Fruit fly (Drosophila melanogaster) whole organism, larva: ENCODE measurements around the gene CG4956.

ENCODE experiments used
- noc ChIP-seq: fragments of 200-800 bp; sonication (Bioruptor generic); optimal IDR thresholded peaks from 3 replicates; lab custom pipeline; 2019; ENCODE audit warnings: missing biosample characterization, mild to moderate bottlenecking, missing genetic modification characterization, moderate library complexity

CG4956 gene

DNA sequence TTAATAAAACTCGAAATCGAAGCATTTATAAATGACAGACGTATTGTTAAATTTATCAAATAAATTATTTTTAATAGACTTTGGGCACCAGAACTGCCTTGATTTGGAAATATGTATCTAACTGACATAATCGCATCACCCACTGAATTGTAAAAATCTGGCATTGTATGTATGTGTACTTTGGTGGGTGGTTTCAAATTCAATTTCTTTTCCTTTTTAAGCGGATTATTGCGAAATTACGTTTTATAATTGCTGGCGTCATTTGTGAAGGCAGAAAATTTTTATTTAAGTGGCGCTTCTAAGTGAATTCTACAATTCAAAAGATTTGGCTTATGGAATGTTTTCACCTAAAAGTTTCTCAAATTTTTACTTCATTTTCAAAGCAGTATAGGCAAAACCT lies at the start of gene CG4956:
TSS of gene CG4956 (minus strand) at position 101 of the 400 bp plus-strand sequence.
- TF ChIP-seq noc (tag; lab: Kevin White, UChicago) = no peak

- no peak for TF ChIP-seq noc (tag; lab: Kevin White, UChicago)
Measured at dm6 chr3R:25815179-25815578, 37.1 kb upstream of the CG4956 start, which contains the start of gene CG14354. Gene CG14354 (plus strand): TSS chr3R:25815479.

DNA sequence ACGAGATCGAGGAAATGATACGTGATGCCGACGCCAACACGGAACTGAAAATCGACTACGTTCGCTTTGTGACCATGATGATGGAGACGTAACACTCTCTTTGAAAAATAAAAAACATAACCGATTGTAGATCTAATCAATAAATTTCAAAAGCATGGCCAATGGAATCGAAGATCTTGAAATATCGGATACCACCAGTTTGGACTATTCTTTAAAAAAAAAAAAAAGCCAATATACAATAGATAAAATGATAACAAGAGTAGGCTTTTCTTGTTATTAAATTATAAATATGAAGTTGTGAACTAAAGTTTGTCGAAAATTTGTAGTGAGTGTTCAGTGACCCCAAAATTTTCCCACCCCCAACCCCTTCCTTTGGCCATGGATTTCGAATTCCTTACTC lies 33.5 kb upstream of the CG4956 start, which contains the start of the genes Acam and CG17770:
TSS of gene Acam (plus strand) at position 301 of the 400 bp plus-strand sequence.
TSS of gene CG17770 (plus strand) at position 301 of the 400 bp plus-strand sequence.
- TF ChIP-seq noc (tag; lab: Kevin White, UChicago) = no peak

dm6 chr3R:25810796-25811195 lies 32.7 kb upstream of the CG4956 start, which contains the start of gene CG5024:
Gene CG5024 (plus strand): TSS chr3R:25811096.
- TF ChIP-seq noc (tag; lab: Kevin White, UChicago) = no peak

DNA sequence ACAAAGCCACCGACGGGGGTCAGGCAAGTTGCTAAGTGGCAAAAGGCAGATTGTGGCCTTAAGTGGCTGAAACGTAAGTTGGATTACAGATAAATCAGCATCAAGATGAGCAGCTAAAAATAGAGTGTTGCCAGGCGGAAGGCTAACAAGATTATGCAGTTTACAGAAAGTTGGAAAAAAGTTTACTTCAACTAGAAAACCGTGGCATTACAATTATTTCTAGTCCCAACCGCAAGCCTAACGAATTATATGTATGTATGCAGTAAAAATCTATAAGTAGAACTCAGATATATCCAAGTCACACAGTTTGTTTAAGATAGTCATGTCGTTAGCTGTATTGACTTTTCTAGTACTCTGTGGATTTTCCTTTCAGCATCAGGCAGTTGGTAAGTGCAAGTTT lies 28.0 kb upstream of the CG4956 start, which contains the start of gene BG642167:
TSS of gene BG642167 (plus strand) at position 301 of the 400 bp plus-strand sequence.
- no peak for TF ChIP-seq noc (tag; lab: Kevin White, UChicago)

dm6 chr3R:25791807-25792206 lies 13.7 kb upstream of the CG4956 start:
- no peak for TF ChIP-seq noc (tag; lab: Kevin White, UChicago)

dm6 chr3R:25790371-25790770 lies 12.3 kb upstream of the CG4956 start, which contains the start of gene CG31093:
Gene CG31093 (minus strand): TSS chr3R:25790471.
- no peak for TF ChIP-seq noc (tag; lab: Kevin White, UChicago)

DNA sequence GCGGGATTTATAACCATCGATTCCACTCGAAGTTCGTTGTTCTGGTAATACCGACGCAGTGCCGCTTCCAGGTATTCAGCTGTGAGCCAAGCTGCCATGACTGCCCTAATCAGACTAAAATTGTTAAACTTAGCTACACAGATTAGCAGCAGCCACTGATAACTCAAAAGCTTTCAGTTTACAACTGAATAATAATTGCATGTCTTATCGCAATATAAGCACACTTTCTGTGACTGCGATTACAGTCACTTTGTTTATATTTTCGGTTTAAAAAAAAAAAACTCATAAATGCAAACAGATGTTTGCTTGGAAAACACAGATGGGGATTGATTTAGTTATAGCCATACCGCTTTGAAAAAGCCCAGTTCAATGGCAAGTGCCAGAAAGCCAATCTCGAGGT lies 11.2 kb upstream of the CG4956 start, which contains the start of gene CG31380:
TSS of gene CG31380 (minus strand) at position 101 of the 400 bp plus-strand sequence.
- TF ChIP-seq noc (tag; lab: Kevin White, UChicago) = no peak

DNA sequence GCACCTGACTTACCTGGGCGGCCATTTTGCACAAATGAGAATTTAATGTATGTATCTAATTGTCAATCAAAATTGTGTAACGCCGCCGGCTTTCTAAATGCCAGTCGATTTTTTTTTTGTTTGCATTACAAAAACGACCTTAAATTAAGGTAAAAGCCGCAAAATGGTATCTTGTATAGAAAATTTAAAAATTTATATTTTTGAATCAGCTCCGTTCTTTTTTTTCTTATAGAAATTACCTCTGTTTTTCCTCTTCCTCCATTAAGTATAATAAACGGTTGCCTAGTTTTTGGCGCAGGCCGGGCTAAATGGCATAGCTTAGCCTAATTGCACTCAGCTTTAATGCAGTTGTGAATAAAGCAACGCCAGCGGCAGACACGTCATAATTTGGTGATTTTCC lies 9.1 kb upstream of the CG4956 start, which contains the start of gene CG4960:
TSS of gene CG4960 (minus strand) at position 101 of the 400 bp plus-strand sequence.
- no peak for TF ChIP-seq noc (tag; lab: Kevin White, UChicago)

- no peak for TF ChIP-seq noc (tag; lab: Kevin White, UChicago)
Measured at dm6 chr3R:25782855-25783424, 4.8 kb upstream of the CG4956 start.

dm6 chr3R:25777098-25777497 lies 1.0 kb downstream of the CG4956 start, which contains the start of gene CG17195:
Gene CG17195 (minus strand): TSS chr3R:25777198.
- no peak for TF ChIP-seq noc (tag; lab: Kevin White, UChicago)

dm6 chr3R:25776137-25776536 lies 2.0 kb downstream of the CG4956 start, which contains the start of gene CG17196:
Gene CG17196 (minus strand): TSS chr3R:25776237.
- TF ChIP-seq noc (tag; lab: Kevin White, UChicago) = no peak

DNA sequence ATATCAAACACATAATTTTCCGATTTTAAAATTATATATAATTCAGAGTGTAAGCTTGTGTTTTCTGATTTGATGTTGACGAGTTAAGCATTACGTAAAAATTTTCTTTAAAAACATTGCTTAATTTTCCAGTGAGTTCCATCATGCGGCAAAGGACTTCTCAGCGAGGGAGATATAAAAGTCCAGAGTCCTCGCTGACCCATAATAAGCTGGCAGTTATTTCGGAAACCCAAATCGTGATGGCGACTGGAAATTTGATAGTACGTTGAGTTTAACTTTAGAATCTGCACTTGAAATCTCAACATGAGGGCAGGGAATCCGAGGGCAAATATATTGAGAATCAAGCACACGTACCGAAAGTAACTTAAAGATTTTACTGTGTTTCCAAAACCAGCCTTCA lies 2.8 kb downstream of the CG4956 start, which contains the start of the genes CG17197 and CG17198:
TSS of gene CG17197 (minus strand) at position 101 of the 400 bp plus-strand sequence.
TSS of gene CG17198 (minus strand) at position 101 of the 400 bp plus-strand sequence.
- TF ChIP-seq noc (tag; lab: Kevin White, UChicago) = no peak

dm6 chr3R:25763005-25763404 lies 15.1 kb downstream of the CG4956 start, which contains the start of gene LpR1:
Gene LpR1 (minus strand): TSS chr3R:25763105.
- no peak for TF ChIP-seq noc (tag; lab: Kevin White, UChicago)

dm6 chr3R:25762005-25762764 lies 15.9 kb downstream of the CG4956 start:
- TF ChIP-seq noc (tag; lab: Kevin White, UChicago) = no peak

dm6 chr3R:25760190-25760589 lies 17.9 kb downstream of the CG4956 start:
- TF ChIP-seq noc (tag; lab: Kevin White, UChicago) = peak; percentile 39
